Worm (Caenorhabditis elegans): ENCODE results near the gene C06B8.7.

The C06B8.7 gene

DNA sequence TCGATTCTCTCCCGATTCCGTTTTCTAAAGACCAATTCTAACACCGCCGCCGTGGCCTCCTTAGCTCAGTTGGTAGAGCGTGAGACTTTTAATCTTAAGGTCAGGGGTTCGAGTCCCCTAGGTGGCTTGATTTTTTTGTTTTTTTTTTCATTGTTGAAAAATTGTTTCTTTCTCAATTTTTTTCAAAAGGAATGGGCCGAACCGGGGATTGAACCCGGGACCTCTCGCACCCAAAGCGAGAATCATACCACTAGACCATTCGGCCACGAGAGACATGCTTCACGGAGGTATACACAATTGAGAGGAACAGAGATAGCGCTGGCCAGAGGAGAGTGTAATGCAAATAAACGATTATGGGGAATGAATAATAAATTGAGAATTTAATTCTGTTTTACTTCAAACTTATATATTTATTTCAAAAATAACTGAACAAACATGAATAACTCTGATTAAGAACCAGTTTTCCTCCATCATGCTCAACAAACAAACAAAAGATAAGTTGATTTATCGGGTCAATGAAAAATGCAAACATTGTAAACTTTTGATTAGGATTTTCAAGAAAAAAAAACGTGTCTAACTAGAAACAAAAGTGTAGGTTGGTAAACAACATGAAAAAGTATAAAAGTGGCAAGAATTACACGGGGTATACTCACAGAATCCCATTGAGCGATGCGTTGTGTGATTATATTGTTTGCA lies 33.4 kb upstream of the C06B8.7 start, which contains the start of gene pqn-71 (continued):
- TF ChIP-seq dpl-1 (GFP tag; optimal IDR thresholded peaks at IDR 0.05): peak; percentile 56
- no peak for TF ChIP-seq ama-1 (optimal IDR thresholded peaks at IDR 0.05)
- TF ChIP-seq ama-1 (GFP tag; optimal IDR thresholded peaks at IDR 0.05): peak; percentile 89 to 90
- TF ChIP-seq B0035.1 (tag; optimal IDR thresholded peaks at IDR 0.05): peak; percentile 92
- 0 out of 2 replicates have a peak, but pooled peaks have one; percentile 22 for TF ChIP-seq lir-1 (GFP tag; conservative IDR thresholded peaks at IDR 0.05)
- TF ChIP-seq sptf-2 (GFP tag; optimal IDR thresholded peaks at IDR 0.05): peak; percentile 89
- no peak for TF ChIP-seq nfya-2 (GFP tag; IDR thresholded peaks at IDR 0.05)
- TF ChIP-seq snpc-1.3 (tag; optimal IDR thresholded peaks at IDR 0.05; ENCODE audit: insufficient read depth): peak; percentile 94
- peak; percentile 81 for TF ChIP-seq K12H6.12 (tag; optimal IDR thresholded peaks at IDR 0.05)
- TF ChIP-seq lsy-27 (tag; optimal IDR thresholded peaks at IDR 0.05; ENCODE audit: borderline replicate concordance, insufficient read depth): peak; percentile 91
- TF ChIP-seq lin-35 (GFP tag; optimal IDR thresholded peaks at IDR 0.05): peak in 1 of 3 experiments; percentile 91
- no peak for TF ChIP-seq hlh-26 (GFP tag; conservative IDR thresholded peaks at IDR 0.05)
- TF ChIP-seq dpff-1 (tag; optimal IDR thresholded peaks at IDR 0.05): peak; percentile 54
- TF ChIP-seq F23B12.7 (tag; optimal IDR thresholded peaks at IDR 0.05; ENCODE audit: insufficient read depth): peak; percentile 95
- peak; percentile 92 for TF ChIP-seq madf-10 (tag; optimal IDR thresholded peaks at IDR 0.05)
- TF ChIP-seq let-607 (tag; optimal IDR thresholded peaks at IDR 0.05): peak; percentile 75 to 81
- peak; percentile 88 for TF ChIP-seq nhr-27 (tag; optimal IDR thresholded peaks at IDR 0.05)
- TF ChIP-seq ccch-3 (GFP tag; optimal IDR thresholded peaks at IDR 0.05): peak; percentile 47
- TF ChIP-seq aptf-2 (GFP tag; conservative IDR thresholded peaks at IDR 0.05): peak; percentile 60; the same call in 1 of the 2 replicates
- peak; percentile 85 for TF ChIP-seq lin-54 (GFP tag; optimal IDR thresholded peaks at IDR 0.05)
- peak; percentile 83 for TF ChIP-seq ceh-100 (GFP tag; IDR thresholded peaks at IDR 0.05)
- peak; percentile 93 for TF ChIP-seq C17E4.6 (GFP tag; IDR thresholded peaks at IDR 0.05)
- TF ChIP-seq B0019.2 (GFP tag; conservative IDR thresholded peaks at IDR 0.05): peak; percentile 41; the same call in 1 of the 2 replicates
- TF ChIP-seq ztf-3 (GFP tag; optimal IDR thresholded peaks at IDR 0.05): peak; percentile 54
- TF ChIP-seq egl-44 (GFP tag; IDR thresholded peaks at IDR 0.05): peak; percentile 95
- peak; percentile 6 for TF ChIP-seq pha-4 (tag; optimal IDR thresholded peaks at IDR 0.05)
- peak; percentile 94 to 97 for TF ChIP-seq rec-8 (tag; optimal IDR thresholded peaks at IDR 0.05)
- peak; percentile 95 for TF ChIP-seq dox-1 (GFP tag; IDR thresholded peaks at IDR 0.05)
- peak; percentile 92 for TF ChIP-seq cebp-2 (GFP tag; IDR thresholded peaks at IDR 0.05)
- TF ChIP-seq nfyb-1 (GFP tag; IDR thresholded peaks at IDR 0.05): peak; percentile 96
- peak; percentile 31 for TF ChIP-seq nhr-179 (tag; optimal IDR thresholded peaks at IDR 0.05)
- TF ChIP-seq F37B4.10 (GFP tag; IDR thresholded peaks at IDR 0.05): 0 out of 2 replicates have a peak, but pooled peaks have one; percentile 88
- TF ChIP-seq ceh-58 (GFP tag; IDR thresholded peaks at IDR 0.05): peak; percentile 89; the same call in 1 of the 2 replicates
- TF ChIP-seq ceh-40 (GFP tag; IDR thresholded peaks at IDR 0.05): peak; percentile 88; the same call in 1 of the 2 replicates
- peak; percentile 0 for TF ChIP-seq akir-1 (GFP tag; optimal IDR thresholded peaks at IDR 0.05)
- TF ChIP-seq ets-4 (GFP tag; optimal IDR thresholded peaks at IDR 0.05): no peak
- TF ChIP-seq ztf-28 (GFP tag; IDR thresholded peaks at IDR 0.05): peak; percentile 80
- peak; percentile 99 for TF ChIP-seq him-1 (tag; optimal IDR thresholded peaks at IDR 0.05)
- peak; percentile 83 for TF ChIP-seq Y53G8AR.9 (GFP tag; conservative IDR thresholded peaks at IDR 0.05)
- peak; percentile 73 for TF ChIP-seq lsl-1 (GFP tag; optimal IDR thresholded peaks at IDR 0.05)
- TF ChIP-seq F57A8.1 (GFP tag; optimal IDR thresholded peaks at IDR 0.05): peak; percentile 47
- peak; percentile 91 for TF ChIP-seq somi-1 (GFP tag; optimal IDR thresholded peaks at IDR 0.05)
- TF ChIP-seq zim-3 (tag; optimal IDR thresholded peaks at IDR 0.05): peak; percentile 87
- peak; percentile 85 for TF ChIP-seq madf-3 (GFP tag; IDR thresholded peaks at IDR 0.05)
- TF ChIP-seq bed-1 (GFP tag; IDR thresholded peaks at IDR 0.05): 0 out of 2 replicates have a peak, but pooled peaks have one; percentile 72
- TF ChIP-seq bed-2 (GFP tag; IDR thresholded peaks at IDR 0.05): 0 out of 2 replicates have a peak, but pooled peaks have one; percentile 54
